Fruit fly (Drosophila melanogaster) whole organism, embryonic: ENCODE results near the gene Ugt37A2.
"Not testable (repeated sequence)": the region's sequence is repeated elsewhere in the genome, so short reads cannot be mapped to it uniquely, and the experiment has no call there.

Experiments used
- Bdp1 ChIP-seq: fragments of 200-800 bp; sonication (Bioruptor generic); optimal IDR thresholded peaks from 3 replicates; lab custom pipeline; 2016; ENCODE audit warnings: missing biosample characterization, missing genetic modification characterization
- CG10543 ChIP-seq: fragments of 200-800 bp; sonication (Bioruptor generic); optimal IDR thresholded peaks from 3 replicates; lab custom pipeline; 2017; ENCODE audit warnings: missing biosample characterization, mild to moderate bottlenecking, missing genetic modification characterization, moderate library complexity
- CG11247 ChIP-seq: fragments of 200-800 bp; sonication (Bioruptor generic); IDR thresholded peaks from 2 replicates; pipeline ENCODE4 v1.3.6; 2022; ENCODE audit warnings: missing biosample characterization, missing genetic modification characterization
- CG12219 ChIP-seq: fragments of 200-800 bp; sonication (Bioruptor generic); optimal IDR thresholded peaks from 3 replicates; lab custom pipeline; 2018; ENCODE audit warnings: missing biosample characterization, mild to moderate bottlenecking, missing genetic modification characterization
- CG14710 ChIP-seq: fragments of 200-800 bp; sonication (Bioruptor generic); optimal IDR thresholded peaks from 3 replicates; lab custom pipeline; 2019; ENCODE audit warnings: missing biosample characterization, mild to moderate bottlenecking, missing genetic modification characterization, moderate library complexity
- CG16815 ChIP-seq: fragments of 200-800 bp; sonication (Bioruptor generic); optimal IDR thresholded peaks from 3 replicates; lab custom pipeline; 2017; ENCODE audit warnings: missing biosample characterization, mild to moderate bottlenecking, missing genetic modification characterization
- CG17186 ChIP-seq: fragments of 200-800 bp; sonication (Bioruptor generic); optimal IDR thresholded peaks from 3 replicates; lab custom pipeline; 2017; ENCODE audit warnings: missing biosample characterization, missing genetic modification reagents, missing genetic modification characterization
- CG18599 ChIP-seq: fragments of 200-800 bp; sonication (Bioruptor generic); optimal IDR thresholded peaks from 3 replicates; lab custom pipeline; 2017; ENCODE audit warnings: missing biosample characterization, missing genetic modification characterization, mild to moderate bottlenecking, moderate library complexity, missing genetic modification reagents
- CG34376 ChIP-seq: fragments of 200-800 bp; sonication (Bioruptor generic); optimal IDR thresholded peaks from 2 replicates; lab custom pipeline; 2018; ENCODE audit warnings: missing biosample characterization, mild to moderate bottlenecking, missing genetic modification characterization
- CG34422 ChIP-seq: fragments of 200-800 bp; sonication (Bioruptor generic); IDR thresholded peaks from 3 replicates; pipeline ENCODE4 v1.3.6; 2022; ENCODE audit warnings: missing biosample characterization, missing genetic modification characterization
- CG4730 ChIP-seq: fragments of 200-800 bp; sonication (Bioruptor generic); IDR thresholded peaks from 2 replicates; pipeline ENCODE4 v1.3.6; 2022; ENCODE audit warnings: missing biosample characterization, missing genetic modification characterization
- CG6272 ChIP-seq: fragments of 200-800 bp; sonication (Bioruptor generic); IDR thresholded peaks from 2 replicates; pipeline ENCODE4 v1.3.6; 2022; ENCODE audit warnings: missing biosample characterization, missing genetic modification characterization
- CG6654 ChIP-seq: fragments of 200-800 bp; sonication (Bioruptor generic); optimal IDR thresholded peaks from 2 replicates; lab custom pipeline; 2017; ENCODE audit warnings: missing biosample characterization, mild to moderate bottlenecking, missing genetic modification characterization
- CG6765 ChIP-seq: fragments of 200-800 bp; sonication (Bioruptor generic); optimal IDR thresholded peaks from 3 replicates; lab custom pipeline; 2017; ENCODE audit warnings: missing biosample characterization, mild to moderate bottlenecking, missing genetic modification characterization
- CG8359 ChIP-seq: fragments of 200-800 bp; sonication (Bioruptor generic); optimal IDR thresholded peaks from 2 replicates; lab custom pipeline; 2017; ENCODE audit warnings: missing biosample characterization, mild to moderate bottlenecking, missing genetic modification characterization, borderline replicate concordance
- CG8765 ChIP-seq: fragments of 200-800 bp; sonication (Bioruptor generic); IDR thresholded peaks from 2 replicates; pipeline ENCODE4 v1.3.6; 2022; ENCODE audit warnings: missing biosample characterization, missing genetic modification characterization
- CG9932 ChIP-seq: fragments of 200-800 bp; sonication (Bioruptor generic); IDR thresholded peaks from 2 replicates; pipeline ENCODE4 v1.3.6; 2022; ENCODE audit warnings: missing biosample characterization, missing genetic modification characterization
- CoRest ChIP-seq: fragments of 200-800 bp; sonication (Bioruptor generic); optimal IDR thresholded peaks from 3 replicates; lab custom pipeline; 2018; ENCODE audit warnings: missing biosample characterization, mild to moderate bottlenecking, missing genetic modification characterization, moderate library complexity
- Dp ChIP-seq: fragments of 200-800 bp; sonication (Bioruptor generic); optimal IDR thresholded peaks from 2 replicates; lab custom pipeline; 2018; ENCODE audit warnings: missing biosample characterization, mild to moderate bottlenecking, missing genetic modification characterization, moderate library complexity
- E2f2 ChIP-seq: fragments of 200-800 bp; sonication (Bioruptor generic); IDR thresholded peaks from 2 replicates; pipeline ENCODE4 v1.3.6; 2022; ENCODE audit warnings: missing biosample characterization, missing genetic modification characterization
- Ets65A ChIP-seq: fragments of 200-800 bp; sonication (Bioruptor generic); peaks from one replicate; lab custom pipeline; 2016; ENCODE audit warnings: missing biosample characterization, missing genetic modification characterization
- Hmr ChIP-seq: fragments of 200-800 bp; sonication (Bioruptor generic); optimal IDR thresholded peaks from 3 replicates; lab custom pipeline; 2017; ENCODE audit warnings: mild to moderate bottlenecking, missing biosample characterization, missing genetic modification reagents, missing genetic modification characterization
- Lpt ChIP-seq: fragments of >200 bp; optimal IDR thresholded peaks from 2 replicates; lab custom pipeline; 2018; ENCODE audit warnings: missing biosample characterization, missing genetic modification characterization
- Med ChIP-seq: fragments of 200-800 bp; sonication (Bioruptor generic); peaks from one replicate; lab custom pipeline; 2016; ENCODE audit warnings: missing biosample characterization, missing genetic modification characterization, mild to moderate bottlenecking, inconsistent platforms, moderate library complexity
- NFAT ChIP-seq: fragments of 200-800 bp; sonication (Bioruptor generic); IDR thresholded peaks from 2 replicates; pipeline ENCODE4 v1.3.6; 2022; ENCODE audit warnings: missing biosample characterization, missing genetic modification characterization
- Ptx1 ChIP-seq: fragments of 200-800 bp; sonication (Bioruptor generic); IDR thresholded peaks from 2 replicates; pipeline ENCODE4 v1.3.6; 2022; ENCODE audit warnings: missing biosample characterization, missing genetic modification characterization
- Rx ChIP-seq: fragments of 200-800 bp; sonication (Bioruptor generic); IDR thresholded peaks from 2 replicates; pipeline ENCODE4 v1.3.6; 2022; ENCODE audit warnings: missing biosample characterization, missing genetic modification characterization
- Sin3A ChIP-seq: fragments of >200 bp; optimal IDR thresholded peaks from 2 replicates; lab custom pipeline; 2018
- Ssrp ChIP-seq: fragments of 200-800 bp; sonication (Bioruptor generic); optimal IDR thresholded peaks from 2 replicates; lab custom pipeline; 2018; ENCODE audit warnings: missing biosample characterization, mild to moderate bottlenecking, missing genetic modification characterization, moderate library complexity
- az2 ChIP-seq: fragments of 200-800 bp; sonication (Bioruptor generic); optimal IDR thresholded peaks from 3 replicates; lab custom pipeline; 2016; ENCODE audit warnings: missing biosample characterization, missing genetic modification characterization
- chif ChIP-seq, 2 experiments: fragments of 200-800 bp; sonication (Bioruptor generic); optimal IDR thresholded peaks; 3 replicates each; lab custom pipeline; 2016; ENCODE audit warnings: missing biosample characterization in 2 of 2, missing genetic modification characterization in 2 of 2
- croc ChIP-seq: fragments of 200-800 bp; sonication (Bioruptor generic); conservative IDR thresholded peaks from 3 replicates; pipeline ENCODE4 v1.3.6; 2022; ENCODE audit warnings: missing biosample characterization, missing genetic modification characterization
- cwo ChIP-seq: fragments of 200-800 bp; sonication (Bioruptor generic); optimal IDR thresholded peaks from 3 replicates; lab custom pipeline; 2017; ENCODE audit warnings: missing biosample characterization, missing genetic modification characterization, mild to moderate bottlenecking, moderate library complexity, missing genetic modification reagents
- dimm ChIP-seq: fragments of 200-800 bp; sonication (Bioruptor generic); IDR thresholded peaks from 2 replicates; pipeline ENCODE4 v1.3.6; 2022; ENCODE audit warnings: missing biosample characterization, missing genetic modification characterization
- ems ChIP-seq: fragments of 200-800 bp; sonication (Bioruptor generic); optimal IDR thresholded peaks from 3 replicates; lab custom pipeline; 2016; ENCODE audit warnings: missing biosample characterization, missing genetic modification characterization
- gfzf ChIP-seq: fragments of 200-800 bp; sonication (Bioruptor generic); optimal IDR thresholded peaks from 2 replicates; lab custom pipeline; 2016; ENCODE audit warnings: missing biosample characterization, mild to moderate bottlenecking, missing genetic modification characterization, moderate library complexity
- h ChIP-seq: fragments of >200 bp; optimal IDR thresholded peaks from 2 replicates; lab custom pipeline; 2017
- ham ChIP-seq: fragments of 200-800 bp; sonication (Bioruptor generic); IDR thresholded peaks from 2 replicates; pipeline ENCODE4 v1.3.6; 2022; ENCODE audit warnings: missing biosample characterization, missing genetic modification characterization
- her ChIP-seq: fragments of 200-800 bp; sonication (Bioruptor generic); optimal IDR thresholded peaks from 2 replicates; lab custom pipeline; 2016; ENCODE audit warnings: missing biosample characterization, missing genetic modification characterization
- jumu ChIP-seq: fragments of 200-800 bp; sonication (Bioruptor generic); optimal IDR thresholded peaks from 3 replicates; lab custom pipeline; 2016; ENCODE audit warnings: missing biosample characterization, missing genetic modification characterization
- mam ChIP-seq: fragments of 200-800 bp; sonication (Bioruptor generic); optimal IDR thresholded peaks from 3 replicates; lab custom pipeline; 2016; ENCODE audit warnings: missing biosample characterization, missing genetic modification characterization
- onecut ChIP-seq: fragments of 200-800 bp; sonication (Bioruptor generic); IDR thresholded peaks from 2 replicates; pipeline ENCODE4 v1.3.6; 2022; ENCODE audit warnings: missing biosample characterization, missing genetic modification characterization
- prd ChIP-seq, 3 experiments: fragments of >200 bp in 2 of 3; fragments of 200-800 bp in 1 of 3; sonication (Bioruptor generic) in 1 of 3; optimal IDR thresholded peaks in 2 of 3; IDR thresholded peaks in 1 of 3; 2 replicates in 2 of 3; 3 replicates in 1 of 3; pipeline versions ENCODE4 v1.3.6 to Lab custom; 2017 to 2022; ENCODE audit warnings: missing biosample characterization in 1 of 3, missing genetic modification characterization in 1 of 3
- pum ChIP-seq: fragments of 200-800 bp; sonication (Bioruptor generic); optimal IDR thresholded peaks from 2 replicates; lab custom pipeline; 2016; ENCODE audit warnings: missing biosample characterization, missing genetic modification characterization
- slbo ChIP-seq: fragments of 200-800 bp; sonication (Bioruptor generic); IDR thresholded peaks from 2 replicates; pipeline ENCODE4 v1.3.6; 2022; ENCODE audit warnings: missing biosample characterization, missing genetic modification characterization
- sob ChIP-seq: fragments of 200-800 bp; sonication (Bioruptor generic); IDR thresholded peaks from 2 replicates; pipeline ENCODE4 v1.3.6; 2022; ENCODE audit warnings: missing biosample characterization, missing genetic modification characterization
- ssp ChIP-seq: fragments of 200-800 bp; sonication (Bioruptor generic); IDR thresholded peaks from 2 replicates; pipeline ENCODE4 v1.3.6; 2022; ENCODE audit warnings: missing biosample characterization, missing genetic modification characterization
- ttk ChIP-seq: fragments of 200-800 bp; sonication (Bioruptor generic); IDR thresholded peaks from 2 replicates; pipeline ENCODE4 v2.1.2; 2022; ENCODE audit warnings: missing biosample characterization, missing genetic modification characterization
- vvl ChIP-seq: fragments of 200-800 bp; sonication (Bioruptor generic); IDR thresholded peaks from 2 replicates; pipeline ENCODE4 v1.3.6; 2022; ENCODE audit warnings: missing biosample characterization, missing genetic modification characterization

Gene Ugt37A2

DNA sequence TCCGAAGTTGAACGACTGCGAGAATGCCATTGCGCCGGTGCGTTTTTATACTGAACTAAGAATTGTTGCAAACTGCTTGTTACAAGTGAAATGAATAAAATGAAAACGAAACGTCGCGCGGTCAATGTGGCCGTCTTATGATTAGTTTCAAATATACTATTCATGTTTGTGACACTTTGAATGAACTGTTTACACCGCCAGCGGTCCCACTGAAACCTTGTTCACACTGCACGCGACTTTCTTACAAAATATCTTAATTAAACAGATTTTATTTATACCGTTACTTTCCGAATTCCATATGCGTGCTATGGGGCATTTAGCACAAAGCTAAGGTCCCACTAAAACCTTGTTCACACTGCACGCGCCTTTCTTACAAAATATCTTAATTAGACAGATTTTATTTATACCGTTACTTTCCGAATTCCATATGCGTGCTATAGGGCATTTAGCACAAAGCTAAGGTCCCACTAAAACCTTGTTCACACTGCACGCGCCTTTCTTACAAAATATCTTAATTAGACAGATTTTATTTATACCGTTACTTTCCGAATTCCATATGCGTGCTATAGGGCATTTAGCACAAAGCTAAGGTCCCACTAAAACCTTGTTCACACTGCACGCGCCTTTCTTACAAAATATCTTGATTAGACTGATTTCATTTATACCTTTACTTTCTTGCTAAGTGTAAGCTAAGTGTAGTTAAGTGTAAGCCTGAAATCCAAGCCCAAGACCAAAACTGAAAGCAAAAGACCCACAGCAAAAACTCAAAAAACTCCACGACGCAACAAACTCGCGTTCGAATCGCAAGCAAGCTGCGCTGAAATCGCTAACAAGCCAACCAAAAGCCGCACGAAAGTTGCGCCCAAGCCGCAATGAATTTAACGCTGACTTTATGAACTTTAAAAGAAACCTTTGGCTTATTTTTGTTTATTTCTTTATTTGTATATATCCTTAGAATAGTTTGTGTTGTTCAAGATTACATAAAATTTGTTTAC lies 27.0 kb upstream of the Ugt37A2 start, which contains the start of gene PolQ (continued):
- TF ChIP-seq CoRest (peak; percentile 18), Sin3A (peak; percentile 71), E2f2 (GFP tag; lab: Robert Waterston, UW) (peak; percentile 80), sob (GFP tag; lab: Robert Waterston, UW) (peak; percentile 30), NFAT (GFP tag; lab: Robert Waterston, UW) (peak; percentile 48; the same call in 1 of the 2 replicates), ssp (GFP tag; lab: Robert Waterston, UW) (peak; percentile 100), pum (GFP tag; lab: Kevin White, UChicago) (peak; percentile 36), jumu (peak; percentile 19), vvl (GFP tag; lab: Robert Waterston, UW) (peak; percentile 31; the same call in 1 of the 2 replicates), Ptx1 (GFP tag; lab: Robert Waterston, UW) (peak; percentile 25; the same call in 1 of the 2 replicates), CG9932 (peak; percentile 42), Med (GFP tag; lab: Kevin White, UChicago) (peak; percentile 35), Hmr (GFP tag; lab: Kevin White, UChicago) (peak; percentile 76), mam (GFP tag; lab: Kevin White, UChicago) (peak; percentile 29), ttk (GFP tag; lab: Robert Waterston, UW) (peak; percentile 49; the same call in 1 of the 2 replicates), Rx (GFP tag; lab: Robert Waterston, UW) (peak; percentile 51), prd (GFP tag; IDR thresholded peaks at IDR 0.05; lab: Robert Waterston, UW) (peak; percentile 63; the same call in 1 of the 3 replicates), CG34422 (GFP tag; lab: Robert Waterston, UW) (peak; percentile 48; the same call in 2 of the 3 replicates), Ets65A (GFP tag; lab: Kevin White, UChicago) (peak; percentile 89), CG4730 (GFP tag; lab: Robert Waterston, UW) (0 out of 2 replicates have a peak, but pooled peaks have one; percentile 20), CG14710 (peak; percentile 33), gfzf (GFP tag; lab: Kevin White, UChicago) (peak; percentile 75), dimm (peak; percentile 23; the same call in 1 of the 2 replicates), Dp (peak; percentile 61), CG11247 (GFP tag; lab: Robert Waterston, UW) (peak; percentile 50), CG8359 (GFP tag; lab: Kevin White, UChicago) (peak; percentile 96), CG6272 (GFP tag; lab: Robert Waterston, UW) (peak; percentile 43)
- not testable (repeated sequence) for TF ChIP-seq prd (optimal IDR thresholded peaks at IDR 0.05; lab: Kevin White, UChicago)
- TF ChIP-seq, all 482 proteins: peak for 74; not testable (repeated sequence) for 408

DNA sequence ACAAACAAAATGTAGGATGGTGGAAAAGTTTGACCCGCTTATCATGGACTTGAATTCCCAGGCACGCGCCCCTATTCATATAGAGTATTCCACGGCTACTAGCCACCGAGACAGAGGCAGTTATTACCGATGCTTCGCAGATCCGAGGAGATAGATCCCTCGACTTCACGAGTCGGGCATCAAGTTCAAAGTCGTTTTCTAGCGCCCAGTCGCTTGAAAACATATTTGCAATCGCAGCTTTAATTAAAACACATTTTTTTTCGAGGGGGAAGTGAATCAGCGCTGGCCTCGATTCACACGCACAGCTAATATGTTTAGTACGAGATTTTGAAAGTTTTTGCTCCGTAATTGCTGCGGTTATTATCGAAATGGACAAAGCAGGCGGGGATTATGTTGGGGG lies 24.2 kb upstream of the Ugt37A2 start:
- no peak for TF ChIP-seq Ssrp
- no peak for TF ChIP-seq croc
- TF ChIP-seq h: no peak
- no peak for TF ChIP-seq onecut (GFP tag; lab: Robert Waterston, UW)
- no peak for TF ChIP-seq Med (GFP tag; lab: Kevin White, UChicago)
- no peak for TF ChIP-seq CG17186 (GFP tag; lab: Kevin White, UChicago)
- no peak for TF ChIP-seq CG18599 (GFP tag; lab: Kevin White, UChicago)
- TF ChIP-seq CG10543 (GFP tag; lab: Kevin White, UChicago): peak; percentile 13
- TF ChIP-seq CG16815 (GFP tag; lab: Kevin White, UChicago): no peak
- no peak for TF ChIP-seq Lpt (GFP tag; lab: Kevin White, UChicago)
- TF ChIP-seq slbo: no peak
- peak; percentile 33 for TF ChIP-seq cwo (GFP tag; lab: Kevin White, UChicago)
- no peak for TF ChIP-seq ham (GFP tag; lab: Robert Waterston, UW)
- no peak for TF ChIP-seq az2 (GFP tag; lab: Kevin White, UChicago)
- TF ChIP-seq Bdp1 (GFP tag; lab: Kevin White, UChicago): no peak
- TF ChIP-seq ems (GFP tag; lab: Kevin White, UChicago): no peak
- no peak for TF ChIP-seq chif (GFP tag; optimal IDR thresholded peaks at IDR 0.05; lab: Kevin White, UChicago)
- no peak for TF ChIP-seq CG8765 (GFP tag; lab: Robert Waterston, UW)
- peak; percentile 85 for TF ChIP-seq CG34376 (GFP tag; lab: Kevin White, UChicago)
- no peak for TF ChIP-seq CG6765 (GFP tag; lab: Kevin White, UChicago)
- no peak for TF ChIP-seq CG12219 (GFP tag; lab: Kevin White, UChicago)
- no peak for TF ChIP-seq her (GFP tag; lab: Kevin White, UChicago)
- no peak for TF ChIP-seq CG6654
